Worm (Caenorhabditis elegans) whole organism, late embryonic: Measurements from ENCODE around the gene srr-2.

Source experiments
- dve-1 ChIP-seq: sonication (generic microtip); optimal IDR thresholded peaks from 2 replicates; lab custom pipeline; 2017; ENCODE audit warnings: antibody characterized with exemption, mild to moderate bottlenecking, missing genetic modification characterization, missing compliant biosample characterization
- gmeb-2 ChIP-seq: sonication (generic microtip); optimal IDR thresholded peaks from 2 replicates; lab custom pipeline; 2016; ENCODE audit warnings: missing genetic modification characterization, inconsistent platforms, missing compliant biosample characterization
- lin-11 ChIP-seq: fragments of 200-800 bp; sonication (Bioruptor generic); optimal IDR thresholded peaks from 2 replicates; lab custom pipeline; 2018; ENCODE audit warnings: mild to moderate bottlenecking, missing genetic modification characterization, missing compliant biosample characterization
- odd-2 ChIP-seq: sonication (generic microtip); optimal IDR thresholded peaks from 2 replicates; lab custom pipeline; 2017; ENCODE audit warnings: antibody characterized with exemption, mild to moderate bottlenecking, missing genetic modification characterization, missing compliant biosample characterization
- ttx-3 ChIP-seq: sonication (generic microtip); optimal IDR thresholded peaks from 2 replicates; lab custom pipeline; 2016; ENCODE audit warnings: missing genetic modification reagents, missing genetic modification characterization, missing compliant biosample characterization
- zip-5 ChIP-seq: sonication (generic microtip); optimal IDR thresholded peaks from 2 replicates; lab custom pipeline; 2016; ENCODE audit warnings: missing genetic modification characterization, missing compliant biosample characterization

ce11 chrV:19174626-19175025 is 42.4 kb downstream of the srr-2 start, which contains the start of gene hot-2:
- TF ChIP-seq lin-11 (no peak), dve-1 (no peak), gmeb-2 (tag; lab: Kevin White, UChicago) (no peak), ttx-3 (tag; lab: Kevin White, UChicago) (no peak), zip-5 (no peak), odd-2 (tag; lab: Kevin White, UChicago) (no peak)
